Worm (Caenorhabditis elegans) whole organism, dauer: ENCODE measurements around the gene lips-1.

Experiments
- unc-62 ChIP-seq: sonication (generic microtip); optimal IDR thresholded peaks from 2 replicates; lab custom pipeline; 2017; ENCODE audit warnings: missing biosample characterization, missing genetic modification reagents, missing genetic modification characterization

Gene lips-1

DNA sequence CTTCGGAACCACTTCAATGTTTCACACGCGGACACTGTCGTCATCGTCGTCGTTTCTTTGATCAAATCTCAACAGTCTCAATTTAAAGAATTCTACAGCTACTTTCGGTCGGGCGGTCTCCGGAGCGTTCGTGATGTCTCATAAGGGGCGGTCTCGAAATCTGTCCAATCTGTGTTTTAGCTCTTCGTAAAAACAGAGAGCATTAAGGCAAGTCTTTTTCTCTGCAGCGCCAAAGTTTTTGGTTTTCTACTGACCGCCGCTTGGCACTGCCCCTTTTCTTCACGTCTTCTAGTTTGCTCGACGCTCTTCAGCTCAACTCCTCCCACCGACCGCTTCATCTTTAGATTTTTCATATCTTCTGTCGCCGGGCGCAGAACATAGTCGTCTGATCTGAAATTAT is at the start of gene lips-1:
Gene lips-1 (plus strand): TSS at position 301 of the 400 bp plus-strand sequence.
- TF ChIP-seq unc-62: no peak

DNA sequence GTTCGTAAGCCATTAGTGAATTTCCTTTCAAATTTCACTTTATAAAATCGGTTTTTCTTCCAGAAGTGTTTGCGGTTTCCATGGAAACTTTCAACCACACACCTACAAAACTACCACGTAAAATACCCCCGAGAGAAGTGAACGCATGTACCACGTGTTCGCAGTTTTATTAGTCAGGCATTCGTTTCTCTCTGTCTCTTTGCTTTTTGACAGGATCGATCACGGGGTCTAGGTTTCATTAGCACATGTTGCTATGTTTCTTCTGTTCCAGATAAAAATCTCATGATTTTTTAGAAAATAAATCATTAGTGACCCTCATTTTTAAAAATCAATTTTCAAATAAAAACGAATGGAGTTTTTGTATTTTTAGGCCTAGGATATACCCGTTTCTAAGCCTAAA is 48.1 kb upstream of the lips-1 start:
- TF ChIP-seq unc-62: no peak

DNA sequence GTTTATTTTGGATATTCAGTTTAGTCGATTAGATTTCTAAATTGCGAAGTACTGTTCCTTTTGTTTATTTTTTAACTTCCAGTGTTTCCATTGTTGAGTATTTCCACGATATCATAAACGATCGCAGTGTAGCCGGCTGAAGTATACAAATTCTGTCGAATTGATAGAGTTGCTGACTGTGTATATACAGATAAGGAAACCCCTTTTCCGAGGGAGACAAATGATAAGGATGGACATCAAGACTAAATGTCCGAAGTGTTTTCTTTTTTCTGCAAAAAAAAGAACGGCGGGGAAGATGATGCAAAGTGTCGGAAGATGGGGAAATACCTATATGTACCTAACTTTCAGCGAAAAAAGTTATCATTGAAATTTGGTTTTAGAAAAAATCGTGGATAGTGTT is 46.0 kb upstream of the lips-1 start:
- TF ChIP-seq unc-62: no peak

DNA sequence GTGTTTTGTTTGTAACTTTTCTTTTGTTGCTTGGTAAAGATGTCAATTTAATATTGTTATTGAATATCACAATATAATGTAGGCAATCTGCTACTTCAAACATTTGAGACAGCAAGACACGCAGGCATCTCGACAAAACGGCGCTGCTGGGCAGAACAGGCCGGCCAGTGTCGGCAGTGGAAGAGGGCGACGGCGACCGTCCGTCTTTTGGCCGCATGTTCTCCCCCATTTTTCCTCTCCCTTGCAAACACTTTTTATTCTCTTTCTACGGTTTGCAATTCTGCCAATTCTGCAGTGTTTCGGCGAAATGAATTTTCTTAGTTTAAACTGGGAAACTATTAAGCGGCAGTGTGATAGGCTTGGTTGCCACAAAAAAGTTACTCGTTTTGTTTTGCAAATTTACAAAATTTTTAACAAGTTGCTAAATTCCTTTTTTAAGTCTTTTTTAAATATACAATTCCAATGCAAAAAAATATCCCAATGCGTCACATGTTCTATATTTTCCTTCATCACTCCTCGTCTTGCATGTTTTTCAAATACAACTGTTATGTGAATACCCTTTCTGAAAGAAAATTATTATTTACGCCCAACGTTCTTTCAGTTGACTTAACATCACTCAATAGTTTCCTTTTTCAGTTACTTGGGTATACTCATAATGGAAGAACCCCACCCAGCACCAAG is 43.2 kb upstream of the lips-1 start, which contains the start of gene T18D3.6:
Gene T18D3.6 (plus strand): TSS at position 631 of the 681 bp plus-strand sequence.
- TF ChIP-seq unc-62: no peak

- TF ChIP-seq unc-62: no peak
Observed at ce11 chrX:12451258-12451657, 41.3 kb upstream of the lips-1 start.

ce11 chrX:12452143-12452570 is 40.4 kb upstream of the lips-1 start:
- no peak for TF ChIP-seq unc-62

- TF ChIP-seq unc-62: no peak
Observed at ce11 chrX:12454290-12454795, 38.2 kb upstream of the lips-1 start, which contains the start of the genes T18D3.9 and T18D3.1. T18D3.9 (minus strand) TSS chrX:12454457. T18D3.1 (plus strand) TSS chrX:12454745.

- no peak for TF ChIP-seq unc-62
Observed at ce11 chrX:12458021-12458420, 34.5 kb upstream of the lips-1 start.

DNA sequence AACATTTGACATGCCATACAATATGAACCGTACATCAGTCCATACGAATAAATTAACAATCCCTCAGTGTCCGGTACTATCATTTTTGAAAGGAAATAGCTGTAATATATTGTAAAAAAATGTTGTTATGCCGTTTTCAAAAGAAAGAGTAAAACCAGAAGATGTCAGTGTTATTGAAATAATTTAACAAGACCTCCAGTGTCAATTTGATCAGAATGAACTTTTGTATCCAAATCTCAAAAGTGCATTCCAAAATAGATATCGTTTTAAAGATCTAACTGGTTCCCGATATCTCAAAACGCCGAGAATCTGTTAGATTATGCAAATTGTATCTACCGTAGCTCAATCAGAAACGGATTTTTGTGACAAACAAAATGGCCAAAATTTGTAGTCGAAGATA is 31.0 kb upstream of the lips-1 start, which contains the start of gene odr-7:
Gene odr-7 (minus strand): TSS at position 101 of the 400 bp plus-strand sequence.
- TF ChIP-seq unc-62: no peak

DNA sequence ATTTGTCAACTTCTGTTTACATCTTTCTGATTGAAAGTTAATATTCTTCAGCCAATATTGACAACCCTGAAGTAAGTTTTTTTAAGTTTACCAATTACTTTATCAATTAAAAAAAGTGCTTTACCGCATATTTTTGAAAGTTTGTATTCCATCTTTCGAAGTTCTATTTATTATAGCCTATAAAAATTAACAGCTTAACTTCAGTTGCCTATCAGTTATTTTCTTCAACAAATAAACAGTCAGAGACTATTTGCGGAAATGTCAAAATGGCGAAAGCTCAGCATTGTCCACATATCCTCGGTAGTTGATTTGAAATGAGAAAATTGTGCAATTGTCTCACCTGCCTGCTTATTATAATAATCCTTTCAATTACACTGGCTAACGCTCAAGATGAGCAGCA is 29.1 kb upstream of the lips-1 start, which contains the start of gene T18D3.5:
Gene T18D3.5 (plus strand): TSS at position 301 of the 400 bp plus-strand sequence.
- no peak for TF ChIP-seq unc-62

DNA sequence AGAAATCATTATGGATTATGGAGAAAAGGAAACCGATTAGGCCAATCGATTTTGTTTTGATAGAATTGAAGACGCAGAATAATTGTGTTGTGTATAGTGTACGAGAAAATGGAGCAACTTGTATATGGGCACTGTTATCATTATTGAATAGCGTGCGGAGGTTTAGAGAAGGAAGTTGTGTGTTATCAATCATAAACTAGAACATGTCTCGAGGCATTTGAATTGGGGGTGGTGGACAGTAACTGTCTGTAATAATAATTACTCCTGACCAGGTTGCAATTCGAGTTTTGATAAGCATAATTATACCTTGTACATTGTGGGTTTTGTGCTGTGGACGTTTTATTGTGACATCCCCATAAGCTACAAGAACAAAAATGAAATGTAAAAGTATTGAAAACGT is 25.8 kb upstream of the lips-1 start, which contains the start of gene cdf-2:
Gene cdf-2 (minus strand): TSS at position 149 of the 400 bp plus-strand sequence.
- TF ChIP-seq unc-62: no peak

DNA sequence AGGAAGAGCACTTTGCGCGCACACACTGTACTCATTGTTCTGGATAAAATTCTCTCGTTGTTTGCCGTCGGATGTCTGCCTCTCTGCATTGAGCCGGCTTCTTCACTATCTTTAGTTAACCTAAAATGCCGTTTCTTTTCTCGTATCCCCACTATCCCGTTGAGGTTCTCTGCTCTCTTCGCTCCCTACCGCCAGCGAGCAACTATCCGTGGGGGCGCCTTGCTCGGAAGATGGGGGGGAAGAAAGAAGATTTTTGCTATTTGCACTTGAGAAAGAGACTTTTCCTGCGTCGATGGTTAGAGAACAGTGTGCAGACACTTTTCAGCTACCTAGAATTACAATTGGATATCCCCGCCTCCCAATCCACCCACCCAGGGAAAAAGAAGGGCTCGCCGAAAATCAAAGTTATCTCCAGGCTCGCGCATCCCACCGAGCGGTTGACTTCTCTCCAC is 24.9 kb upstream of the lips-1 start, which contains the start of gene myo-2:
Gene myo-2 (plus strand): TSS at position 402 of the 452 bp plus-strand sequence.
- no peak for TF ChIP-seq unc-62

ce11 chrX:12469846-12470245 is 22.7 kb upstream of the lips-1 start:
- TF ChIP-seq unc-62: no peak

- no peak for TF ChIP-seq unc-62
Observed at ce11 chrX:12472232-12472631, 20.3 kb upstream of the lips-1 start.

ce11 chrX:12476412-12476811 is 16.2 kb upstream of the lips-1 start:
- TF ChIP-seq unc-62: no peak

DNA sequence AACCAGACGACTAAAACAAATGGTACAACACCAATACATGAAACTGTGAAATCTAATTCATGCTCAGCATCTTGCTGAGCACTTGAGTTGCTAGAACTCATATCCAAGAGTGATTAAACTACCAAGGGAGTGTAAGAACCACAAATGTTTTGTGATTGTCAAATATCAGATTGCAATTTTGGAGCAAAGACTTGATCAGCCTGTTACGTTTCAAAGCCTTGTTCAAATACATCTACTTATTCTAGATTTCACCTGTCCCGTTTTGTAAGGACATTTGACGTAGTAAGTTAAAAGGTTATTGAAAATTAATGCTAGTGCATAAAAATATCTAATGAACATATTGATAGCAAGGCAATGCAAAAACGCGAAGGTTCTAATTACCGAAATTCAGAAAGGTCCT is 15.2 kb upstream of the lips-1 start, which contains the start of gene F45E6.1:
Gene F45E6.1 (minus strand): TSS at position 101 of the 400 bp plus-strand sequence.
- no peak for TF ChIP-seq unc-62

DNA sequence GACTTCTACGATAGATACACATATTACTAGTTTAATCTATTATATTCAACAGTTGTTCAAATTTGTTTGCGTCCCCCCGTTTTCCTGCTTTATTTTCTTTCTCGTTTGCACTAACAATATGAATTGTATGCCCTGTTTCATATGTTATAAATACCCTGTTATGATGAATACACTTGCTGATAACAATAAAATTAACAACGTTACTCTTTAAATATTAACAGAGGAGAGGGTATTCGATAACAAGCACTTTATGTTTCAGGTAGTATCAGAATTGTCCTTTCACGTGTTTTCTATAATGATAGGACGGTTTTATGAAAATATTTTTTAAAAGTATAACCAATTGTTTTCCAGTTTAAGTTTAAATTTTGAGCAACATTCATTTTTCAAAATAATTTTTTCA is 14.1 kb upstream of the lips-1 start:
- no peak for TF ChIP-seq unc-62

- TF ChIP-seq unc-62: no peak
Observed at ce11 chrX:12479027-12479426, 13.5 kb upstream of the lips-1 start.
